Worm (Caenorhabditis elegans) whole organism, L4 larva: Measurements from ENCODE around the gene fbxc-27.

Experiments
- F37D6.2 ChIP-seq: sonication (generic microtip); optimal IDR thresholded peaks from 2 replicates; lab custom pipeline; 2016; ENCODE audit warnings: mild to moderate bottlenecking, missing genetic modification characterization, missing compliant biosample characterization
- F49E8.2 ChIP-seq: sonication (generic microtip); optimal IDR thresholded peaks from 2 replicates; lab custom pipeline; 2016; ENCODE audit warnings: missing compliant biosample characterization, mild to moderate bottlenecking, missing genetic modification characterization, borderline replicate concordance
- Y105C5A.15 ChIP-seq: fragments of 200-800 bp; sonication (Bioruptor generic); IDR thresholded peaks from 2 replicates; pipeline ENCODE4 v1.3.6; 2022; ENCODE audit warnings: missing genetic modification characterization, missing compliant biosample characterization
- Y48G9A.11 ChIP-seq: fragments of 200-800 bp; sonication (Bioruptor generic); IDR thresholded peaks from 2 replicates; pipeline ENCODE4 v1.3.6; 2022; ENCODE audit warnings: missing genetic modification reagents, missing genetic modification characterization, missing compliant biosample characterization
- aha-1 ChIP-seq: fragments of 150-350 bp; peaks from one replicate; lab custom pipeline; 2014; ENCODE audit warnings: missing biosample characterization, missing genetic modification characterization
- aly-2 ChIP-seq: sonication (generic microtip); optimal IDR thresholded peaks from 2 replicates; lab custom pipeline; 2018; ENCODE audit warnings: missing biosample characterization, missing genetic modification characterization
- attf-4 ChIP-seq: sonication (generic microtip); optimal IDR thresholded peaks from 3 replicates; lab custom pipeline; 2017; ENCODE audit warnings: missing biosample characterization, missing genetic modification characterization
- ceh-28 ChIP-seq: fragments of 150-350 bp; optimal IDR thresholded peaks from 2 replicates; lab custom pipeline; 2014; ENCODE audit warnings: missing biosample characterization, missing genetic modification reagents, missing genetic modification characterization
- ceh-44 ChIP-seq: fragments of 200-800 bp; sonication (Bioruptor generic); IDR thresholded peaks from 2 replicates; pipeline ENCODE4 v1.3.6; 2022; ENCODE audit warnings: missing genetic modification reagents, missing genetic modification characterization, missing compliant biosample characterization
- ceh-62 ChIP-seq: sonication (generic microtip); optimal IDR thresholded peaks from 2 replicates; lab custom pipeline; 2017; ENCODE audit warnings: missing biosample characterization, missing genetic modification characterization
- cey-2 ChIP-seq: sonication (generic microtip); optimal IDR thresholded peaks from 3 replicates; lab custom pipeline; 2017; ENCODE audit warnings: missing genetic modification characterization, mild to moderate bottlenecking, missing compliant biosample characterization, antibody characterized with exemption, borderline replicate concordance; ENCODE audit not compliant: insufficient read depth
- daf-16 ChIP-seq, 3 experiments: sonication (generic microtip); optimal IDR thresholded peaks; 2 replicates each; lab custom pipeline; 2016 to 2017; ENCODE audit warnings: missing genetic modification characterization in 3 of 3, missing genetic modification reagents in 3 of 3, mild to moderate bottlenecking in 2 of 3, missing compliant biosample characterization in 2 of 3, missing biosample characterization in 1 of 3, moderate library complexity in 1 of 3
- daf-8 ChIP-seq: fragments of 200-800 bp; sonication (Bioruptor generic); IDR thresholded peaks from 2 replicates; pipeline ENCODE4 v1.3.6; 2022; ENCODE audit warnings: missing genetic modification characterization, missing compliant biosample characterization
- dmd-6 ChIP-seq: fragments of 200-800 bp; sonication (Bioruptor generic); IDR thresholded peaks from 2 replicates; pipeline ENCODE4 v1.3.6; 2022; ENCODE audit warnings: missing genetic modification reagents, missing genetic modification characterization, missing compliant biosample characterization
- dmd-8 ChIP-seq: fragments of 200-800 bp; sonication (Bioruptor generic); IDR thresholded peaks from 2 replicates; pipeline ENCODE4 v1.3.6; 2022; ENCODE audit warnings: missing genetic modification characterization, missing compliant biosample characterization
- dmd-9 ChIP-seq: fragments of 200-800 bp; sonication (Bioruptor generic); IDR thresholded peaks from 2 replicates; pipeline ENCODE4 v1.3.6; 2022; ENCODE audit warnings: missing genetic modification reagents, missing genetic modification characterization, missing compliant biosample characterization
- dpl-1 ChIP-seq: fragments of 150-350 bp; optimal IDR thresholded peaks from 2 replicates; lab custom pipeline; 2014; ENCODE audit warnings: missing biosample characterization, missing genetic modification reagents, missing genetic modification characterization
- egl-43 ChIP-seq: fragments of 200-800 bp; sonication (Bioruptor generic); IDR thresholded peaks from 2 replicates; pipeline ENCODE4 v1.3.6; 2022; ENCODE audit warnings: missing genetic modification reagents, missing genetic modification characterization, missing compliant biosample characterization
- fos-1 ChIP-seq: fragments of 150-350 bp; optimal IDR thresholded peaks from 2 replicates; lab custom pipeline; 2014; ENCODE audit warnings: missing biosample characterization, missing genetic modification characterization
- gei-8 ChIP-seq: fragments of 200-800 bp; sonication (Bioruptor generic); optimal IDR thresholded peaks from 2 replicates; lab custom pipeline; 2018; ENCODE audit warnings: mild to moderate bottlenecking, missing genetic modification characterization, missing compliant biosample characterization
- hlh-11 ChIP-seq: fragments of 200-800 bp; sonication (Bioruptor generic); optimal IDR thresholded peaks from 2 replicates; lab custom pipeline; 2018; ENCODE audit warnings: mild to moderate bottlenecking, missing genetic modification characterization, missing compliant biosample characterization
- jun-1 ChIP-seq: fragments of 150-350 bp; optimal IDR thresholded peaks from 2 replicates; lab custom pipeline; 2014; ENCODE audit warnings: missing biosample characterization, missing genetic modification reagents, missing genetic modification characterization
- lim-7 ChIP-seq: fragments of 200-800 bp; sonication (Bioruptor generic); IDR thresholded peaks from 2 replicates; pipeline ENCODE4 v1.3.6; 2022; ENCODE audit warnings: missing genetic modification characterization, missing compliant biosample characterization
- lin-39 ChIP-seq: fragments of 150-350 bp; optimal IDR thresholded peaks from 2 replicates; lab custom pipeline; 2014; ENCODE audit warnings: missing biosample characterization, missing genetic modification reagents, missing genetic modification characterization
- lir-3 ChIP-seq: sonication (generic microtip); optimal IDR thresholded peaks from 2 replicates; lab custom pipeline; 2016; ENCODE audit warnings: mild to moderate bottlenecking, missing genetic modification characterization, missing compliant biosample characterization
- madf-9 ChIP-seq: fragments of 200-800 bp; sonication (Bioruptor generic); conservative IDR thresholded peaks from 2 replicates; pipeline ENCODE4 v1.3.6; 2022; ENCODE audit warnings: missing genetic modification reagents, missing genetic modification characterization, missing compliant biosample characterization
- mdt-29 ChIP-seq: fragments of 200-800 bp; sonication (Bioruptor generic); IDR thresholded peaks from 2 replicates; pipeline ENCODE4 v1.3.6; 2022; ENCODE audit warnings: missing genetic modification reagents, missing genetic modification characterization, missing compliant biosample characterization
- mxl-3 ChIP-seq: fragments of 200-800 bp; sonication (Bioruptor generic); optimal IDR thresholded peaks from 2 replicates; lab custom pipeline; 2018; ENCODE audit warnings: mild to moderate bottlenecking, missing genetic modification characterization, missing compliant biosample characterization
- nhr-102 ChIP-seq: sonication (generic microtip); optimal IDR thresholded peaks from 2 replicates; lab custom pipeline; 2016; ENCODE audit warnings: mild to moderate bottlenecking, missing genetic modification characterization, moderate library complexity, missing compliant biosample characterization
- nhr-28 ChIP-seq: fragments of 150-350 bp; optimal IDR thresholded peaks from 2 replicates; lab custom pipeline; 2014; ENCODE audit warnings: missing biosample characterization, missing genetic modification characterization
- nhr-41 ChIP-seq: fragments of 200-800 bp; sonication (Bioruptor generic); IDR thresholded peaks from 2 replicates; pipeline ENCODE4 v1.3.6; 2022; ENCODE audit warnings: missing genetic modification reagents, missing genetic modification characterization, missing compliant biosample characterization
- nhr-42 ChIP-seq: fragments of 200-800 bp; sonication (Bioruptor generic); IDR thresholded peaks from 2 replicates; pipeline ENCODE4 v1.3.6; 2022; ENCODE audit warnings: missing genetic modification characterization, missing compliant biosample characterization
- nhr-77 ChIP-seq: fragments of 150-350 bp; optimal IDR thresholded peaks from 2 replicates; lab custom pipeline; 2014; ENCODE audit warnings: missing biosample characterization, missing genetic modification characterization
- pha-4 ChIP-seq, 2 experiments: fragments of 150-350 bp in 1 of 2; fragments of 200-800 bp in 1 of 2; sonication (Bioruptor generic) in 1 of 2; IDR thresholded peaks in 1 of 2; optimal IDR thresholded peaks in 1 of 2; 2 replicates each; pipeline versions ENCODE4 v1.3.6 to Lab custom; 2014 to 2022; ENCODE audit warnings: missing genetic modification characterization in 2 of 2, missing genetic modification reagents in 2 of 2, missing biosample characterization in 1 of 2, missing compliant biosample characterization in 1 of 2
- saeg-2 ChIP-seq: fragments of 200-800 bp; sonication (Bioruptor generic); IDR thresholded peaks from 2 replicates; pipeline ENCODE4 v1.3.6; 2022; ENCODE audit warnings: missing genetic modification reagents, missing genetic modification characterization, missing compliant biosample characterization
- set-16 ChIP-seq: fragments of 200-800 bp; sonication (Bioruptor generic); IDR thresholded peaks from 2 replicates; pipeline ENCODE4 v1.3.6; 2022; ENCODE audit warnings: missing genetic modification reagents, missing genetic modification characterization, missing compliant biosample characterization
- snpc-4 ChIP-seq: fragments of 150-350 bp; optimal IDR thresholded peaks from 2 replicates; lab custom pipeline; 2014; ENCODE audit warnings: missing biosample characterization, missing genetic modification characterization
- tag-97 ChIP-seq: fragments of 200-800 bp; sonication (Bioruptor generic); IDR thresholded peaks from 2 replicates; pipeline ENCODE4 v1.3.6; 2022; ENCODE audit warnings: missing genetic modification characterization, missing compliant biosample characterization
- tra-1 ChIP-seq: fragments of 200-800 bp; sonication (Bioruptor generic); IDR thresholded peaks from 2 replicates; pipeline ENCODE4 v1.3.6; 2022; ENCODE audit warnings: missing genetic modification reagents, missing genetic modification characterization, missing compliant biosample characterization
- unc-62 ChIP-seq, 3 experiments: fragments of 150-350 bp in 1 of 3; sonication (generic microtip); optimal IDR thresholded peaks in 2 of 3; peaks in 1 of 3; 1 replicate in 1 of 3; 2 replicates in 2 of 3; lab custom pipeline; 2014 to 2017; ENCODE audit warnings: missing biosample characterization in 3 of 3, missing genetic modification characterization in 3 of 3, missing genetic modification reagents in 3 of 3, missing genotype in 1 of 3
- zag-1 ChIP-seq: fragments of 150-350 bp; optimal IDR thresholded peaks from 2 replicates; lab custom pipeline; 2014; ENCODE audit warnings: missing biosample characterization, missing genetic modification characterization
- zfp-2 ChIP-seq: sonication (generic microtip); optimal IDR thresholded peaks from 2 replicates; lab custom pipeline; 2016; ENCODE audit warnings: mild to moderate bottlenecking, missing genetic modification characterization, missing compliant biosample characterization
- zip-11 ChIP-seq: fragments of 200-800 bp; sonication (Bioruptor generic); IDR thresholded peaks from 2 replicates; pipeline ENCODE4 v1.3.6; 2022; ENCODE audit warnings: missing genetic modification characterization, missing compliant biosample characterization
- ztf-11 ChIP-seq: fragments of 150-350 bp; optimal IDR thresholded peaks from 2 replicates; lab custom pipeline; 2014; ENCODE audit warnings: missing biosample characterization, missing genetic modification characterization
- ztf-7 ChIP-seq: fragments of 150-350 bp; optimal IDR thresholded peaks from 2 replicates; lab custom pipeline; 2014; ENCODE audit warnings: missing biosample characterization, missing genetic modification characterization

fbxc-27 gene

DNA sequence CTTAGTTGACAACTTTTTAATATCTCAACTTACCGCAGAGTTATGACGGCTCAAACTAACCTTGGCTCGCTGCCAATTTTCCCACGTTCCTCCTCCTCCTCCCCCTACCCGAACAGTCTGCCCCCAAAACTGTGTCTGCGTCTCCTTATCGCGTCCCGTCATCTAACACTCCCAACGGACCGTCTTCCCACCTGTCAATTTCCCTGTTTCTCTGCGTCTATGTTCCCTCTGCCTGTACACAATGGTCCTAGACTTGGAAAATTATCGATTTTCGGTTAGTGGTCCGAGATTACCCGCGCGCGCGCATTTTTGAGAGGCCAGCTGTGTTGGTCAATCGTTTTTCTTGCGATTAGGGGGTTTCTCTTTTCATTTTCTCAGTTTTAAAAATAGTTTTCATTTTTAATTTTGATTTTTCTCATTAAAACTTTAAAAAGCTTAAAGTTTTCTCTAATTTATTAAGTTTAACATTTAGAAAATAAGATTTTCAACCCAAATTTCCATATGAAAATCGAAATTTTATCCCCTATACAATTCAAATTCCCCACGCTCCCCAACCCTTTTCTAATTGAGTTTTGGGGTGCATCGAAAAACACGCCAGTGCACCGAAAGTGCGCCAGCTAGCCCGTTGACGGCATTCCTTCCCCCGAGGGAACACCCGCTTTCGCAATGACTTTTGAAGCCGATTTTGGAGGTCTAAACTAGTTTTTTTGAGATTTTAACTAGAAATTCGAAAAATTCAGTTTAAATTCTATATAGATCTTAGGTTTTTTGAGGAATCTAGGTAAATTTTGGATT lies 36.4 kb upstream of the fbxc-27 start, which contains the start of gene alg-2 (continued):
- peak; percentile 12 for TF ChIP-seq nhr-28 (tag; lab: Kevin White, UChicago)
- no peak for TF ChIP-seq nhr-42 (GFP tag; lab: Robert Waterston, UW)
- no peak for TF ChIP-seq ztf-7 (tag; lab: Kevin White, UChicago)
- no peak for TF ChIP-seq lir-3 (tag; lab: Kevin White, UChicago)
- TF ChIP-seq mxl-3 (GFP tag; lab: Kevin White, UChicago): peak; percentile 60
- TF ChIP-seq F37D6.2: no peak
- no peak for TF ChIP-seq daf-8
- TF ChIP-seq Y105C5A.15 (GFP tag; lab: Robert Waterston, UW): no peak
- no peak for TF ChIP-seq tag-97 (GFP tag; lab: Robert Waterston, UW)
- no peak for TF ChIP-seq jun-1 (tag; lab: Kevin White, UChicago)
- no peak for TF ChIP-seq fos-1
- TF ChIP-seq egl-43 (GFP tag; lab: Robert Waterston, UW): no peak
- no peak for TF ChIP-seq lin-39
- no peak for TF ChIP-seq lim-7 (GFP tag; lab: Robert Waterston, UW)
- no peak for TF ChIP-seq tra-1 (GFP tag; lab: Robert Waterston, UW)
- no peak for TF ChIP-seq daf-16 (GFP tag; optimal IDR thresholded peaks at IDR 0.05; lab: Kevin White, UChicago)
- peak; percentile 13 for TF ChIP-seq daf-16 (tag; optimal IDR thresholded peaks at IDR 0.05; lab: Kevin White, UChicago)
- peak; percentile 57 for TF ChIP-seq dpl-1 (GFP tag; lab: Kevin White, UChicago)
- TF ChIP-seq gei-8 (GFP tag; lab: Kevin White, UChicago): no peak
- TF ChIP-seq saeg-2 (GFP tag; lab: Robert Waterston, UW): no peak
- TF ChIP-seq mdt-29 (GFP tag; lab: Robert Waterston, UW): no peak
- TF ChIP-seq Y48G9A.11: no peak
- no peak for TF ChIP-seq cey-2 (tag; lab: Kevin White, UChicago)
- no peak for TF ChIP-seq nhr-102 (tag; lab: Kevin White, UChicago)
- no peak for TF ChIP-seq madf-9 (GFP tag; lab: Robert Waterston, UW)
- no peak for TF ChIP-seq snpc-4
- TF ChIP-seq aha-1: peak; percentile 6
- no peak for TF ChIP-seq nhr-41 (GFP tag; lab: Robert Waterston, UW)

ce11 chrII:875739-876138 lies 33.8 kb upstream of the fbxc-27 start:
- TF ChIP-seq saeg-2 (GFP tag; lab: Robert Waterston, UW): 0 out of 2 replicates have a peak, but pooled peaks have one; percentile 6
- no peak for TF ChIP-seq dmd-8
- TF ChIP-seq dmd-6 (GFP tag; lab: Robert Waterston, UW): no peak
- peak; percentile 80 for TF ChIP-seq set-16 (GFP tag; lab: Robert Waterston, UW)
- TF ChIP-seq mxl-3 (GFP tag; lab: Kevin White, UChicago): no peak

DNA sequence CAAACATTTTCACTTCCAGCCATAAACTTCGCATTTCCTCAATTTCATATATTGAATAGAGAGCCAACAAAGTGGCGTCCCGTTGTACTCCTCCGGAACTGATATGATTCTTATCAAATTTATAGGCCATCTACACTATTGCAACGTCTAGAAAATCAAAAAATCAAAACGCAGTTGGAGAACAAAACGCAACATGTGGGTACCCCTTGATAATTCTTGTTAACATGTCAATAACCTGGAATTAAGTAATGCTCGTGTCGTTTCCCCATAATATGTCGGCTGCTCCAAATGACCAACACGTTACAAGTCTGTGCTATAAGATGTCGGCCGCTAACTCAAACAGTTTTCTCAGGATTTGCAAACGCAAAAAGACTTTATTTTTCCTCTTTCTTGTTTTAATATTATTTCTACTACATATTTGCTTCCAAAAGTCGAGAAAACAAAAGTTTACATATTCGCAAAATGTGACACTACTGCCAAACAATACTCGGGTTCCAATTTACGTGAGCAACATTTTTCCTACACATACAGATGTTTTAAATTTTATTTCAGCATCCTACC lies 28.8 kb upstream of the fbxc-27 start:
- TF ChIP-seq ceh-44 (no peak), zag-1 (tag; lab: Kevin White, UChicago) (no peak), zfp-2 (tag; lab: Kevin White, UChicago) (no peak), ztf-7 (tag; lab: Kevin White, UChicago) (no peak), Y105C5A.15 (GFP tag; lab: Robert Waterston, UW) (no peak), ztf-11 (tag; lab: Kevin White, UChicago) (no peak), ceh-28 (tag; lab: Kevin White, UChicago) (no peak), aly-2 (tag; lab: Kevin White, UChicago) (no peak), pha-4 (GFP tag; IDR thresholded peaks at IDR 0.05; lab: Robert Waterston, UW) (no peak), pha-4 (tag; optimal IDR thresholded peaks at IDR 0.05; lab: Kevin White, UChicago) (no peak), unc-62 (GFP tag; optimal IDR thresholded peaks at IDR 0.05 in 1 of 2; lab: Kevin White, UChicago) (peak in 1 of 2 experiments; percentile 99), unc-62 (tag; optimal IDR thresholded peaks at IDR 0.05; lab: Kevin White, UChicago) (no peak), dmd-9 (GFP tag; lab: Robert Waterston, UW) (no peak), ceh-62 (tag; lab: Kevin White, UChicago) (no peak), nhr-77 (tag; lab: Kevin White, UChicago) (peak; percentile 11), hlh-11 (peak; percentile 47), attf-4 (tag; lab: Kevin White, UChicago) (no peak), nhr-28 (tag; lab: Kevin White, UChicago) (peak; percentile 54), daf-16 (GFP tag; optimal IDR thresholded peaks at IDR 0.05; lab: Kevin White, UChicago) (no peak), daf-16 (tag; optimal IDR thresholded peaks at IDR 0.05; lab: Kevin White, UChicago) (peak; percentile 42), F49E8.2 (tag; lab: Kevin White, UChicago) (no peak), dmd-6 (GFP tag; lab: Robert Waterston, UW) (peak; percentile 71), zip-11 (GFP tag; lab: Robert Waterston, UW) (no peak)
